Comparison of ENCODE assay signal across 1 fruit fly cellular context in genomic region chr3L:10637819-10638218, dm6.
A peak's percentile ranks its signal among the peaks of the same experiment; 100 is the strongest.
TF ChIP-seq lines count a peak whose summit lies in the region.

Gene Cnep1r2 (plus strand): TSS chr3L:10638146.

TF ChIP-seq in whole organism, embryonic, 481 proteins besides CTCF, POLR2A, EP300 and RAD21 (continued from another document and continues in another):
- TF ChIP-seq NK7.1 (GFP tag; optimal IDR thresholded peaks at IDR 0.05; lab: Kevin White, UChicago), result peak; percentile 47
- TF ChIP-seq CG31365 (tag; optimal IDR thresholded peaks at IDR 0.05; lab: Kevin White, UChicago), result no peak
- peak; percentile 49; the same call in 1 of the 2 replicates for TF ChIP-seq CG16779 (GFP tag; IDR thresholded peaks at IDR 0.05; lab: Robert Waterston, UW)
- peak; percentile 83 for TF ChIP-seq psq (GFP tag; optimal IDR thresholded peaks at IDR 0.05; lab: Kevin White, UChicago)
- no peak for TF ChIP-seq h (optimal IDR thresholded peaks at IDR 0.05; lab: Kevin White, UChicago)
- TF ChIP-seq CG30403 (GFP tag; optimal IDR thresholded peaks at IDR 0.05; lab: Kevin White, UChicago), result peak; percentile 90
- peak; percentile 84 for TF ChIP-seq kah (GFP tag; optimal IDR thresholded peaks at IDR 0.05; lab: Kevin White, UChicago)
- peak; percentile 92 for TF ChIP-seq CG4424 (GFP tag; optimal IDR thresholded peaks at IDR 0.05; lab: Kevin White, UChicago)
- TF ChIP-seq ci (GFP tag; IDR thresholded peaks at IDR 0.05; lab: Robert Waterston, UW), result peak; percentile 92
- peak; percentile 80 for TF ChIP-seq CG10462 (GFP tag; optimal IDR thresholded peaks at IDR 0.05; lab: Kevin White, UChicago)
- peak; percentile 94 for TF ChIP-seq CG17328 (GFP tag; IDR thresholded peaks at IDR 0.05; lab: Robert Waterston, UW)
- TF ChIP-seq CG6175 (GFP tag; IDR thresholded peaks at IDR 0.05; lab: Robert Waterston, UW), result peak; percentile 87
- no peak for TF ChIP-seq z (GFP tag; IDR thresholded peaks at IDR 0.05; lab: Robert Waterston, UW)
- TF ChIP-seq B-H1 (GFP tag; IDR thresholded peaks at IDR 0.05; lab: Robert Waterston, UW), result peak; percentile 93
- peak; percentile 87 for TF ChIP-seq cas (GFP tag; IDR thresholded peaks at IDR 0.05; lab: Robert Waterston, UW)
- peak; percentile 93 for TF ChIP-seq CG3281 (GFP tag; optimal IDR thresholded peaks at IDR 0.05; lab: Kevin White, UChicago)
- TF ChIP-seq hkb (optimal IDR thresholded peaks at IDR 0.05; lab: Kevin White, UChicago), result no peak
- peak; percentile 95 for TF ChIP-seq hkb (GFP tag; IDR thresholded peaks at IDR 0.05; lab: Robert Waterston, UW)
- TF ChIP-seq CG15479 (GFP tag; optimal IDR thresholded peaks at IDR 0.05; lab: Kevin White, UChicago), result peak; percentile 75
- TF ChIP-seq stc (GFP tag; IDR thresholded peaks at IDR 0.05; lab: Robert Waterston, UW), result peak; percentile 95
- TF ChIP-seq Oli (tag; optimal IDR thresholded peaks at IDR 0.05; lab: Kevin White, UChicago), result peak; percentile 97
- TF ChIP-seq ash1 (GFP tag; optimal IDR thresholded peaks at IDR 0.05; lab: Kevin White, UChicago), result peak; percentile 55
- TF ChIP-seq Deaf1 (tag; optimal IDR thresholded peaks at IDR 0.05; lab: Kevin White, UChicago), result peak; percentile 81
- peak; percentile 93 for TF ChIP-seq CG8290 (GFP tag; optimal IDR thresholded peaks at IDR 0.05; lab: Kevin White, UChicago)
- peak in 1 of 2 experiments; percentile 16 for TF ChIP-seq CG8290 (tag; optimal IDR thresholded peaks at IDR 0.05; lab: Kevin White, UChicago)
- TF ChIP-seq CG15696 (tag; optimal IDR thresholded peaks at IDR 0.05; lab: Kevin White, UChicago), result peak; percentile 98
- peak; percentile 62 for TF ChIP-seq Doc2 (GFP tag; IDR thresholded peaks at IDR 0.05; lab: Robert Waterston, UW)
- peak; percentile 92 for TF ChIP-seq odd (GFP tag; optimal IDR thresholded peaks at IDR 0.05; lab: Kevin White, UChicago)
- no peak for TF ChIP-seq ftz-f1 (GFP tag; optimal IDR thresholded peaks at IDR 0.05; lab: Kevin White, UChicago)
- TF ChIP-seq Hr3 (GFP tag; optimal IDR thresholded peaks at IDR 0.05; lab: Kevin White, UChicago), result peak; percentile 98
- TF ChIP-seq D19B (GFP tag; optimal IDR thresholded peaks at IDR 0.05; lab: Kevin White, UChicago), result peak; percentile 78
- TF ChIP-seq tx (GFP tag; optimal IDR thresholded peaks at IDR 0.05; lab: Kevin White, UChicago), result peak; percentile 70
- TF ChIP-seq CG7372 (GFP tag; IDR thresholded peaks at IDR 0.05; lab: Robert Waterston, UW), result peak; percentile 96
- TF ChIP-seq CG16815 (GFP tag; optimal IDR thresholded peaks at IDR 0.05; lab: Kevin White, UChicago), result peak; percentile 95
- TF ChIP-seq en (GFP tag; optimal IDR thresholded peaks at IDR 0.05; lab: Kevin White, UChicago), result no peak
- peak; percentile 88 for TF ChIP-seq CG8281 (tag; optimal IDR thresholded peaks at IDR 0.05; lab: Kevin White, UChicago)
- TF ChIP-seq CG34224 (GFP tag; IDR thresholded peaks at IDR 0.05; lab: Robert Waterston, UW; ENCODE audit: partially characterized antibody), result no peak
- peak; percentile 36 for TF ChIP-seq Kr (GFP tag; optimal IDR thresholded peaks at IDR 0.05; lab: Kevin White, UChicago)
- peak; percentile 88 for TF ChIP-seq CG2889 (GFP tag; IDR thresholded peaks at IDR 0.05; lab: Robert Waterston, UW)
- TF ChIP-seq Hr78 (GFP tag; optimal IDR thresholded peaks at IDR 0.05; lab: Kevin White, UChicago), result no peak
- TF ChIP-seq eve (GFP tag; optimal IDR thresholded peaks at IDR 0.05; lab: Kevin White, UChicago), result no peak
- TF ChIP-seq CG14050 (GFP tag; IDR thresholded peaks at IDR 0.05; lab: Robert Waterston, UW), result peak; percentile 91
- peak; percentile 98 for TF ChIP-seq slbo (GFP tag; IDR thresholded peaks at IDR 0.05; lab: Robert Waterston, UW)
- peak; percentile 97 for TF ChIP-seq CG10543 (GFP tag; optimal IDR thresholded peaks at IDR 0.05; lab: Kevin White, UChicago)
- TF ChIP-seq CG10147 (GFP tag; optimal IDR thresholded peaks at IDR 0.05; lab: Kevin White, UChicago), result peak; percentile 89
- peak; percentile 47 for TF ChIP-seq gfzf (GFP tag; optimal IDR thresholded peaks at IDR 0.05; lab: Kevin White, UChicago)
- TF ChIP-seq Asciz (GFP tag; optimal IDR thresholded peaks at IDR 0.05; lab: Kevin White, UChicago), result peak; percentile 90
- TF ChIP-seq CG13287 (GFP tag; IDR thresholded peaks at IDR 0.05; lab: Robert Waterston, UW; ENCODE audit: partially characterized antibody), result peak; percentile 27; the same call in 1 of the 2 replicates
- TF ChIP-seq zf30C (GFP tag; optimal IDR thresholded peaks at IDR 0.05; lab: Kevin White, UChicago), result peak; percentile 47
- peak; percentile 95 for TF ChIP-seq HLH3B (GFP tag; IDR thresholded peaks at IDR 0.05; lab: Robert Waterston, UW)
- peak; percentile 74 for TF ChIP-seq jing (GFP tag; optimal IDR thresholded peaks at IDR 0.05; lab: Kevin White, UChicago)
- TF ChIP-seq CG30431 (GFP tag; optimal IDR thresholded peaks at IDR 0.05; lab: Kevin White, UChicago), result peak; percentile 96
- TF ChIP-seq CG11085 (GFP tag; IDR thresholded peaks at IDR 0.05; lab: Robert Waterston, UW), result peak; percentile 94
- peak; percentile 69; the same call in 1 of the 2 replicates for TF ChIP-seq dati (GFP tag; IDR thresholded peaks at IDR 0.05; lab: Robert Waterston, UW)
- TF ChIP-seq cato (GFP tag; optimal IDR thresholded peaks at IDR 0.05; lab: Kevin White, UChicago; ENCODE audit: borderline replicate concordance), result peak; percentile 88
- peak; percentile 72; the same call in 1 of the 2 replicates for TF ChIP-seq sens-2 (GFP tag; IDR thresholded peaks at IDR 0.05; lab: Robert Waterston, UW)
- peak; percentile 59 for TF ChIP-seq Side (GFP tag; optimal IDR thresholded peaks at IDR 0.05; lab: Kevin White, UChicago)
- TF ChIP-seq ara (GFP tag; IDR thresholded peaks at IDR 0.05; lab: Robert Waterston, UW), result peak; percentile 90
- TF ChIP-seq disco-r (GFP tag; optimal IDR thresholded peaks at IDR 0.05; lab: Kevin White, UChicago), result no peak
- 0 out of 2 replicates have a peak, but pooled peaks have one; percentile 20 for TF ChIP-seq bbx (GFP tag; IDR thresholded peaks at IDR 0.05; lab: Robert Waterston, UW; ENCODE audit: partially characterized antibody)
- peak; percentile 95 for TF ChIP-seq YL-1 (GFP tag; optimal IDR thresholded peaks at IDR 0.05; lab: Kevin White, UChicago)
- peak; percentile 3 for TF ChIP-seq her (GFP tag; optimal IDR thresholded peaks at IDR 0.05; lab: Kevin White, UChicago)
- TF ChIP-seq tna (GFP tag; IDR thresholded peaks at IDR 0.05; lab: Robert Waterston, UW; ENCODE audit: partially characterized antibody), result no peak
- TF ChIP-seq CG43689 (GFP tag; IDR thresholded peaks at IDR 0.05; lab: Robert Waterston, UW), result peak; percentile 88
- TF ChIP-seq Aef1 (GFP tag; IDR thresholded peaks at IDR 0.05; lab: Robert Waterston, UW), result peak; percentile 93
- peak; percentile 83 for TF ChIP-seq tup (GFP tag; optimal IDR thresholded peaks at IDR 0.05; lab: Kevin White, UChicago)
- peak; percentile 94 for TF ChIP-seq CG7271 (tag; optimal IDR thresholded peaks at IDR 0.05; lab: Kevin White, UChicago)
- peak; percentile 69 for TF ChIP-seq Lhr (GFP tag; optimal IDR thresholded peaks at IDR 0.05; lab: Kevin White, UChicago)
- no peak for TF ChIP-seq CG12769 (tag; optimal IDR thresholded peaks at IDR 0.05; lab: Kevin White, UChicago)
- TF ChIP-seq CG4360 (GFP tag; IDR thresholded peaks at IDR 0.05; lab: Robert Waterston, UW), result peak; percentile 71
- TF ChIP-seq HLHmδ (GFP tag; optimal IDR thresholded peaks at IDR 0.05; lab: Kevin White, UChicago), result no peak
- peak; percentile 75 for TF ChIP-seq CG18011 (GFP tag; optimal IDR thresholded peaks at IDR 0.05; lab: Kevin White, UChicago)
- TF ChIP-seq CG11695 (GFP tag; IDR thresholded peaks at IDR 0.05; lab: Robert Waterston, UW), result peak; percentile 97
- peak; percentile 74 to 96 for TF ChIP-seq dpn (GFP tag; optimal IDR thresholded peaks at IDR 0.05; lab: Kevin White, UChicago)
- TF ChIP-seq CG9215 (GFP tag; IDR thresholded peaks at IDR 0.05; lab: Robert Waterston, UW), result peak; percentile 95
- peak; percentile 96 for TF ChIP-seq esg (GFP tag; conservative IDR thresholded peaks at IDR 0.05; lab: Robert Waterston, UW)
- TF ChIP-seq br (optimal IDR thresholded peaks at IDR 0.05; lab: Kevin White, UChicago), result no peak
- no peak for TF ChIP-seq CG4282 (GFP tag; optimal IDR thresholded peaks at IDR 0.05; lab: Kevin White, UChicago)
- peak; percentile 77 for TF ChIP-seq Jarid2 (GFP tag; optimal IDR thresholded peaks at IDR 0.05; lab: Kevin White, UChicago)
- peak; percentile 89 for TF ChIP-seq CG8359 (GFP tag; optimal IDR thresholded peaks at IDR 0.05; lab: Kevin White, UChicago; ENCODE audit: borderline replicate concordance)
- TF ChIP-seq CG13123 (GFP tag; optimal IDR thresholded peaks at IDR 0.05; lab: Kevin White, UChicago), result peak; percentile 91
- peak; percentile 90 for TF ChIP-seq sens (GFP tag; lab: Kevin White, UChicago)
- peak; percentile 96 for TF ChIP-seq caup (GFP tag; optimal IDR thresholded peaks at IDR 0.05; lab: Kevin White, UChicago; ENCODE audit: severe bottlenecking)
- peak; percentile 87 for TF ChIP-seq Max (GFP tag; optimal IDR thresholded peaks at IDR 0.05; lab: Kevin White, UChicago)
- no peak for TF ChIP-seq usp (GFP tag; optimal IDR thresholded peaks at IDR 0.05; lab: Kevin White, UChicago)
- peak; percentile 93 for TF ChIP-seq tin (GFP tag; optimal IDR thresholded peaks at IDR 0.05; lab: Kevin White, UChicago)
- TF ChIP-seq so (GFP tag; IDR thresholded peaks at IDR 0.05; lab: Robert Waterston, UW), result peak; percentile 93
- TF ChIP-seq CG15011 (GFP tag; optimal IDR thresholded peaks at IDR 0.05; lab: Kevin White, UChicago), result peak; percentile 72
- peak; percentile 97 for TF ChIP-seq CG6689 (GFP tag; IDR thresholded peaks at IDR 0.05; lab: Robert Waterston, UW)
- TF ChIP-seq wek (GFP tag; optimal IDR thresholded peaks at IDR 0.05; lab: Kevin White, UChicago), result peak; percentile 8
- peak; percentile 48 for TF ChIP-seq bigmax (GFP tag; optimal IDR thresholded peaks at IDR 0.05; lab: Kevin White, UChicago)
- no peak for TF ChIP-seq TFAM (GFP tag; optimal IDR thresholded peaks at IDR 0.05; lab: Kevin White, UChicago)
- TF ChIP-seq CG32772 (GFP tag; IDR thresholded peaks at IDR 0.05; lab: Robert Waterston, UW), result peak; percentile 97
- peak; percentile 63 for TF ChIP-seq CG13624 (GFP tag; optimal IDR thresholded peaks at IDR 0.05; lab: Kevin White, UChicago)
- peak; percentile 69 for TF ChIP-seq kay (GFP tag; optimal IDR thresholded peaks at IDR 0.05; lab: Kevin White, UChicago)
- no peak for TF ChIP-seq Neu2 (GFP tag; optimal IDR thresholded peaks at IDR 0.05; lab: Kevin White, UChicago; ENCODE audit: borderline replicate concordance)
- TF ChIP-seq CG9817 (tag; optimal IDR thresholded peaks at IDR 0.05; lab: Kevin White, UChicago), result peak; percentile 98
- TF ChIP-seq lov (optimal IDR thresholded peaks at IDR 0.05; lab: Kevin White, UChicago), result no peak
- peak; percentile 85 for TF ChIP-seq lov (GFP tag; IDR thresholded peaks at IDR 0.05; lab: Robert Waterston, UW)
- TF ChIP-seq Drgx (GFP tag; IDR thresholded peaks at IDR 0.05; lab: Robert Waterston, UW), result peak; percentile 92
- TF ChIP-seq CG30020 (tag; optimal IDR thresholded peaks at IDR 0.05; lab: Kevin White, UChicago), result peak; percentile 90
- peak; percentile 97 for TF ChIP-seq twi (tag; optimal IDR thresholded peaks at IDR 0.05; lab: Kevin White, UChicago)
- TF ChIP-seq H2.0 (GFP tag; IDR thresholded peaks at IDR 0.05; lab: Robert Waterston, UW), result peak; percentile 94
- peak; percentile 91 for TF ChIP-seq Nf-YC (tag; optimal IDR thresholded peaks at IDR 0.05; lab: Kevin White, UChicago)
- no peak for TF ChIP-seq da (GFP tag; optimal IDR thresholded peaks at IDR 0.05; lab: Kevin White, UChicago)
- TF ChIP-seq CG10979 (tag; optimal IDR thresholded peaks at IDR 0.05; lab: Kevin White, UChicago), result peak; percentile 96
- peak; percentile 96 for TF ChIP-seq fd96Cb (tag; optimal IDR thresholded peaks at IDR 0.05; lab: Kevin White, UChicago)
- TF ChIP-seq CG1647 (GFP tag; optimal IDR thresholded peaks at IDR 0.05; lab: Kevin White, UChicago), result peak; percentile 70
- no peak for TF ChIP-seq cg (GFP tag; optimal IDR thresholded peaks at IDR 0.05; lab: Kevin White, UChicago)
- no peak for TF ChIP-seq CG1603 (tag; optimal IDR thresholded peaks at IDR 0.05; lab: Kevin White, UChicago)
- TF ChIP-seq CG14710 (tag; optimal IDR thresholded peaks at IDR 0.05; lab: Kevin White, UChicago), result peak; percentile 96
- peak; percentile 98 for TF ChIP-seq Xrp1 (GFP tag; IDR thresholded peaks at IDR 0.05; lab: Robert Waterston, UW)
- peak; percentile 51 for TF ChIP-seq CG9876 (GFP tag; optimal IDR thresholded peaks at IDR 0.05; lab: Kevin White, UChicago)
- peak; percentile 74 for TF ChIP-seq CG17802 (tag; optimal IDR thresholded peaks at IDR 0.05; lab: Kevin White, UChicago)
- no peak for TF ChIP-seq CG17186 (GFP tag; optimal IDR thresholded peaks at IDR 0.05; lab: Kevin White, UChicago)
- peak; percentile 99 for TF ChIP-seq CG10267 (tag; optimal IDR thresholded peaks at IDR 0.05; lab: Kevin White, UChicago)
- peak; percentile 97 for TF ChIP-seq croc (GFP tag; conservative IDR thresholded peaks at IDR 0.05; lab: Robert Waterston, UW)
- TF ChIP-seq ttk (GFP tag; IDR thresholded peaks at IDR 0.05; lab: Robert Waterston, UW), result peak; percentile 95
- peak; percentile 80 for TF ChIP-seq CG2116 (GFP tag; optimal IDR thresholded peaks at IDR 0.05; lab: Kevin White, UChicago)
- peak; percentile 93 for TF ChIP-seq stwl (tag; optimal IDR thresholded peaks at IDR 0.05; lab: Kevin White, UChicago)
- peak; percentile 88 for TF ChIP-seq CG3065 (GFP tag; optimal IDR thresholded peaks at IDR 0.05; lab: Kevin White, UChicago)
- TF ChIP-seq BtbVII (GFP tag; optimal IDR thresholded peaks at IDR 0.05; lab: Kevin White, UChicago), result peak; percentile 86
- peak; percentile 59 for TF ChIP-seq Atf-2 (GFP tag; optimal IDR thresholded peaks at IDR 0.05; lab: Kevin White, UChicago)
- peak; percentile 95 for TF ChIP-seq CG32767 (GFP tag; IDR thresholded peaks at IDR 0.05; lab: Robert Waterston, UW)
- no peak for TF ChIP-seq fru (optimal IDR thresholded peaks at IDR 0.05; lab: Kevin White, UChicago)
- TF ChIP-seq CG2120 (GFP tag; optimal IDR thresholded peaks at IDR 0.05; lab: Kevin White, UChicago), result peak; percentile 90
- TF ChIP-seq Hey (tag; optimal IDR thresholded peaks at IDR 0.05; lab: Kevin White, UChicago), result peak; percentile 68
- TF ChIP-seq fu2 (GFP tag; optimal IDR thresholded peaks at IDR 0.05; lab: Kevin White, UChicago), result peak; percentile 58
- TF ChIP-seq ranshi (GFP tag; IDR thresholded peaks at IDR 0.05; lab: Robert Waterston, UW), result peak; percentile 94
- TF ChIP-seq Dek (tag; optimal IDR thresholded peaks at IDR 0.05; lab: Kevin White, UChicago), result peak; percentile 96
- TF ChIP-seq CG12236 (GFP tag; optimal IDR thresholded peaks at IDR 0.05; lab: Kevin White, UChicago), result no peak
- TF ChIP-seq CG7357 (GFP tag; IDR thresholded peaks at IDR 0.05; lab: Robert Waterston, UW), result peak; percentile 89
